Worm (Caenorhabditis elegans) whole organism, L4/young adult: ENCODE measurements around the gene ZK418.6.

Experiments used
- dao-5 ChIP-seq: sonication (generic microtip); optimal IDR thresholded peaks from 2 replicates; lab custom pipeline; 2016; ENCODE audit warnings: missing genotype, missing genetic modification characterization, moderate library complexity, missing compliant biosample characterization
- him-1 ChIP-seq: sonication (generic microtip); optimal IDR thresholded peaks from 2 replicates; lab custom pipeline; 2016; ENCODE audit warnings: missing genotype, missing genetic modification reagents, missing genetic modification characterization, missing compliant biosample characterization

ce11 chrIII:7029105-7029504 lies 49.5 kb downstream of the ZK418.6 start, which contains the start of gene cyk-1:
- TF ChIP-seq him-1 (tag; lab: Kevin White, UChicago): no peak
- TF ChIP-seq dao-5 (tag; lab: Kevin White, UChicago): no peak
